Worm (Caenorhabditis elegans) whole organism, L1 larva: ENCODE results near the gene ZK470.14.

Experiments
- C04F5.9 ChIP-seq: sonication (generic microtip); optimal IDR thresholded peaks from 2 replicates; lab custom pipeline; 2016; ENCODE audit warnings: missing genetic modification characterization, missing compliant biosample characterization
- F16B12.6 ChIP-seq: fragments of 150-350 bp; optimal IDR thresholded peaks from 2 replicates; lab custom pipeline; 2014; ENCODE audit warnings: missing biosample characterization, missing genetic modification characterization
- aly-2 ChIP-seq: fragments of 150-350 bp; optimal IDR thresholded peaks from 2 replicates; lab custom pipeline; 2014; ENCODE audit warnings: missing biosample characterization, missing genetic modification characterization
- ama-1 ChIP-seq: fragments of 150-350 bp; optimal IDR thresholded peaks from 2 replicates; lab custom pipeline; 2014
- ceh-63 ChIP-seq: fragments of 200-800 bp; sonication (Bioruptor generic); optimal IDR thresholded peaks from 2 replicates; lab custom pipeline; 2018; ENCODE audit warnings: mild to moderate bottlenecking, missing genetic modification characterization, missing compliant biosample characterization
- ceh-82 ChIP-seq, 3 experiments: fragments of 150-350 bp in 1 of 3; sonication (generic microtip) in 2 of 3; optimal IDR thresholded peaks; 2 replicates each; lab custom pipeline; 2014 to 2017; ENCODE audit warnings: missing biosample characterization in 3 of 3, missing genetic modification characterization in 3 of 3
- ceh-90 ChIP-seq: sonication (generic microtip); optimal IDR thresholded peaks from 2 replicates; lab custom pipeline; 2016; ENCODE audit warnings: missing genetic modification characterization, missing compliant biosample characterization
- efl-3 ChIP-seq: fragments of 200-800 bp; sonication (Bioruptor generic); optimal IDR thresholded peaks from 2 replicates; lab custom pipeline; 2018; ENCODE audit warnings: mild to moderate bottlenecking, missing genetic modification characterization, missing compliant biosample characterization
- egl-27 ChIP-seq, 2 experiments: fragments of 150-350 bp in 1 of 2; sonication (generic microtip); optimal IDR thresholded peaks; 3 replicates each; lab custom pipeline; 2017 to 2018; ENCODE audit warnings: missing biosample characterization in 2 of 2, missing genetic modification characterization in 2 of 2, missing genetic modification reagents in 2 of 2
- fkh-10 ChIP-seq: sonication (generic microtip); optimal IDR thresholded peaks from 2 replicates; lab custom pipeline; 2017; ENCODE audit warnings: missing biosample characterization, missing genetic modification reagents, missing genetic modification characterization
- fkh-4 ChIP-seq: sonication (generic microtip); optimal IDR thresholded peaks from 2 replicates; lab custom pipeline; 2016; ENCODE audit warnings: missing compliant biosample characterization, missing genetic modification characterization, borderline replicate concordance
- fkh-8 ChIP-seq: sonication (generic microtip); optimal IDR thresholded peaks from 2 replicates; lab custom pipeline; 2016; ENCODE audit warnings: mild to moderate bottlenecking, missing genetic modification characterization, missing compliant biosample characterization
- hpl-2 ChIP-seq: fragments of 150-350 bp; optimal IDR thresholded peaks from 2 replicates; lab custom pipeline; 2014; ENCODE audit warnings: missing biosample characterization, missing genetic modification reagents, missing genetic modification characterization
- isw-1 ChIP-seq: fragments of 200-800 bp; sonication (Bioruptor generic); IDR thresholded peaks from 2 replicates; pipeline ENCODE4 v1.3.6; 2022; ENCODE audit warnings: missing genetic modification characterization, missing compliant biosample characterization
- jun-1 ChIP-seq: fragments of 150-350 bp; optimal IDR thresholded peaks from 2 replicates; lab custom pipeline; 2014; ENCODE audit warnings: missing biosample characterization, missing genetic modification reagents, missing genetic modification characterization
- lin-13 ChIP-seq: fragments of 150-350 bp; optimal IDR thresholded peaks from 2 replicates; lab custom pipeline; 2014; ENCODE audit warnings: missing biosample characterization, missing genetic modification reagents, missing genetic modification characterization
- lin-35 ChIP-seq, 2 experiments: fragments of 150-350 bp; optimal IDR thresholded peaks; 2 replicates each; lab custom pipeline; 2014; ENCODE audit warnings: missing biosample characterization in 2 of 2, missing genetic modification characterization in 2 of 2, missing genetic modification reagents in 2 of 2
- lin-39 ChIP-seq: fragments of 150-350 bp; optimal IDR thresholded peaks from 2 replicates; lab custom pipeline; 2014; ENCODE audit warnings: missing biosample characterization, missing genetic modification reagents, missing genetic modification characterization
- lir-3 ChIP-seq: sonication (generic microtip); optimal IDR thresholded peaks from 2 replicates; lab custom pipeline; 2016; ENCODE audit warnings: mild to moderate bottlenecking, missing genetic modification characterization, moderate library complexity, missing compliant biosample characterization; ENCODE audit not compliant: poor library complexity
- mef-2 ChIP-seq: fragments of 150-350 bp; optimal IDR thresholded peaks from 2 replicates; lab custom pipeline; 2014; ENCODE audit warnings: missing biosample characterization, missing genetic modification characterization
- mep-1 ChIP-seq: fragments of 150-350 bp; optimal IDR thresholded peaks from 2 replicates; lab custom pipeline; 2014; ENCODE audit warnings: missing biosample characterization, missing genetic modification characterization
- nhr-11 ChIP-seq: fragments of 150-350 bp; optimal IDR thresholded peaks from 2 replicates; lab custom pipeline; 2014; ENCODE audit warnings: missing biosample characterization, missing genetic modification characterization
- nhr-12 ChIP-seq: sonication (generic microtip); optimal IDR thresholded peaks from 2 replicates; lab custom pipeline; 2017; ENCODE audit warnings: missing biosample characterization, missing genetic modification characterization
- nhr-20 ChIP-seq: sonication (generic microtip); optimal IDR thresholded peaks from 2 replicates; lab custom pipeline; 2016; ENCODE audit warnings: mild to moderate bottlenecking, missing genetic modification characterization, missing compliant biosample characterization
- nhr-237 ChIP-seq: fragments of 150-350 bp; optimal IDR thresholded peaks from 2 replicates; lab custom pipeline; 2014; ENCODE audit warnings: missing biosample characterization, missing genetic modification characterization
- nhr-28 ChIP-seq: fragments of 150-350 bp; optimal IDR thresholded peaks from 2 replicates; lab custom pipeline; 2014; ENCODE audit warnings: missing biosample characterization, missing genetic modification characterization
- nhr-47 ChIP-seq: sonication (generic microtip); optimal IDR thresholded peaks from 2 replicates; lab custom pipeline; 2016; ENCODE audit warnings: mild to moderate bottlenecking, missing genetic modification characterization, moderate library complexity, missing compliant biosample characterization
- nhr-71 ChIP-seq: sonication (generic microtip); optimal IDR thresholded peaks from 2 replicates; lab custom pipeline; 2016; ENCODE audit warnings: mild to moderate bottlenecking, missing genetic modification characterization, moderate library complexity, missing compliant biosample characterization
- nhr-77 ChIP-seq: fragments of 150-350 bp; optimal IDR thresholded peaks from 2 replicates; lab custom pipeline; 2014; ENCODE audit warnings: missing biosample characterization, missing genetic modification characterization
- nhr-84 ChIP-seq: sonication (generic microtip); optimal IDR thresholded peaks from 2 replicates; lab custom pipeline; 2017; ENCODE audit warnings: missing biosample characterization, missing genetic modification characterization
- pag-3 ChIP-seq: sonication (generic microtip); optimal IDR thresholded peaks from 2 replicates; lab custom pipeline; 2017; ENCODE audit warnings: missing genetic modification characterization, mild to moderate bottlenecking, missing compliant biosample characterization, antibody characterized with exemption, borderline replicate concordance; ENCODE audit not compliant: insufficient read depth
- pqm-1 ChIP-seq: sonication (generic microtip); optimal IDR thresholded peaks from 3 replicates; lab custom pipeline; 2017; ENCODE audit warnings: missing biosample characterization, missing genetic modification characterization
- rnt-1 ChIP-seq: sonication (generic microtip); optimal IDR thresholded peaks from 2 replicates; lab custom pipeline; 2016; ENCODE audit warnings: mild to moderate bottlenecking, missing genetic modification characterization, moderate library complexity, missing compliant biosample characterization
- skn-1 ChIP-seq: fragments of 150-350 bp; optimal IDR thresholded peaks from 2 replicates; lab custom pipeline; 2014; ENCODE audit warnings: missing biosample characterization, missing genetic modification characterization
- snpc-4 ChIP-seq: fragments of 150-350 bp; optimal IDR thresholded peaks from 2 replicates; lab custom pipeline; 2014; ENCODE audit warnings: missing biosample characterization, missing genetic modification characterization
- snu-23 ChIP-seq: sonication (generic microtip); optimal IDR thresholded peaks from 2 replicates; lab custom pipeline; 2016; ENCODE audit warnings: missing genetic modification characterization, missing compliant biosample characterization
- sox-4 ChIP-seq: sonication (generic microtip); optimal IDR thresholded peaks from 2 replicates; lab custom pipeline; 2016; ENCODE audit warnings: missing genetic modification characterization, missing compliant biosample characterization
- sptf-1 ChIP-seq: fragments of 150-350 bp; optimal IDR thresholded peaks from 2 replicates; lab custom pipeline; 2014; ENCODE audit warnings: missing biosample characterization, missing genetic modification characterization
- sup-37 ChIP-seq: fragments of 200-800 bp; sonication (Bioruptor generic); optimal IDR thresholded peaks from 2 replicates; lab custom pipeline; 2018; ENCODE audit warnings: mild to moderate bottlenecking, missing genetic modification characterization, missing compliant biosample characterization
- tlp-1 ChIP-seq: fragments of 150-350 bp; optimal IDR thresholded peaks from 2 replicates; lab custom pipeline; 2014; ENCODE audit warnings: missing biosample characterization, missing genetic modification characterization
- unc-130 ChIP-seq: fragments of 150-350 bp; optimal IDR thresholded peaks from 2 replicates; lab custom pipeline; 2017; ENCODE audit warnings: missing biosample characterization, missing genetic modification characterization, inconsistent platforms
- unc-98 ChIP-seq: fragments of 200-800 bp; sonication (Bioruptor generic); IDR thresholded peaks from 2 replicates; pipeline ENCODE4 v1.3.6; 2022; ENCODE audit warnings: missing genetic modification characterization, missing compliant biosample characterization
- xbp-1 ChIP-seq: sonication (generic microtip); optimal IDR thresholded peaks from 2 replicates; lab custom pipeline; 2016; ENCODE audit warnings: missing genetic modification characterization, missing compliant biosample characterization
- zag-1 ChIP-seq: fragments of 150-350 bp; optimal IDR thresholded peaks from 2 replicates; lab custom pipeline; 2014; ENCODE audit warnings: missing biosample characterization, missing genetic modification characterization
- zip-4 ChIP-seq: fragments of 200-800 bp; sonication (Bioruptor generic); optimal IDR thresholded peaks from 2 replicates; lab custom pipeline; 2018; ENCODE audit warnings: mild to moderate bottlenecking, missing genetic modification characterization, moderate library complexity, missing compliant biosample characterization
- ztf-11 ChIP-seq, 2 experiments: sonication (generic microtip); optimal IDR thresholded peaks; 2 replicates each; lab custom pipeline; 2016 to 2017; ENCODE audit warnings: missing genetic modification characterization in 2 of 2, missing biosample characterization in 1 of 2, missing compliant biosample characterization in 1 of 2

ZK470.14 gene

DNA sequence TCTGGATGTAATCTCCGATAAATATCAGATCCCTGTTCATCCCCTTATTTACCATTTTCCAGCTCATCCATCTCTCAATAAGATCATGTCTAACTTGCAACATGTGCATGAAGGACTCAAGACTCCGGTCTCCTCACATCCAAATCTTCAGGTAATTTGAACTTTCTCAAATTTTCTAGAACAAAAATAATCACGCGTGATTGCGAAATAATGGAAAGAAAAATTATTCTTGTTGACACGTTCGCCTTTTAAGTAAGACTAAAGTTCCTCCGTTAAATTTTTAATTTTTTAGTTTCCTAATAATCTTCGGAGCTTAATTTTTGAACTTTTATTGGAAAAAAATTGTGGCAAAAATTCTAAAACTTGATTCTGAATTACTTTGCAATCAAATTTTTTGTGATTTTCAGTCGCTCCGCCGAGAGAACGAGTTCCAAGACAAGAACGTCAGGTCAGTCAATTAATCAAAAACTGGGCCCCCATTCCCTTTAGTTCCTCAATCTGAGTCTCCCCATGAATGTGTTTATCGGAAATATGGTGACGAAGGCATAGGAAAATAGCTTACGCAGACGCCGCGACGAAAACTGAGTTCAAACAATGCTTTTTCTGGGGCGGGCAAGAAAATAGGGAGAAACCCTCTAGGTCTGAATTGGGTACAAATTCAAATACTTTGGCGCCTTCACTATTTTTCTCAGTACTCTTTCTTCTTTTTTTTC is 29.6 kb upstream of the ZK470.14 start (continued):
- TF ChIP-seq pqm-1 (tag; lab: Kevin White, UChicago) (no peak), jun-1 (tag; lab: Kevin White, UChicago) (peak; percentile 9), nhr-71 (tag; lab: Kevin White, UChicago) (peak; percentile 64), nhr-12 (tag; lab: Kevin White, UChicago) (no peak), nhr-84 (tag; lab: Kevin White, UChicago) (no peak), ztf-11 (tag; optimal IDR thresholded peaks at IDR 0.05; lab: Kevin White, UChicago) (no peak), C04F5.9 (tag; lab: Kevin White, UChicago) (no peak), nhr-47 (tag; lab: Kevin White, UChicago) (peak; percentile 29), ceh-90 (tag; lab: Kevin White, UChicago) (no peak), lin-39 (tag; lab: Kevin White, UChicago) (no peak), ama-1 (lab: Kevin White, UChicago) (no peak), sox-4 (tag; lab: Kevin White, UChicago) (no peak), nhr-28 (no peak), fkh-4 (tag; lab: Kevin White, UChicago) (no peak), fkh-10 (GFP tag; lab: Kevin White, UChicago) (no peak), mep-1 (tag; lab: Kevin White, UChicago) (no peak), egl-27 (tag; optimal IDR thresholded peaks at IDR 0.05; lab: Kevin White, UChicago) (peak in 1 of 2 experiments; percentile 28), lin-35 (GFP tag; optimal IDR thresholded peaks at IDR 0.05; lab: Kevin White, UChicago) (no peak), ceh-63 (GFP tag; lab: Kevin White, UChicago) (no peak), sptf-1 (tag; lab: Kevin White, UChicago) (no peak), snu-23 (GFP tag; lab: Kevin White, UChicago) (peak; percentile 36), ceh-82 (tag; optimal IDR thresholded peaks at IDR 0.05; lab: Kevin White, UChicago) (peak in 1 of 3 experiments; percentile 24), nhr-77 (tag; lab: Kevin White, UChicago) (peak; percentile 14), aly-2 (no peak), unc-130 (tag; lab: Kevin White, UChicago) (no peak), zag-1 (tag; lab: Kevin White, UChicago) (no peak), efl-3 (GFP tag; lab: Kevin White, UChicago) (no peak), rnt-1 (tag; lab: Kevin White, UChicago) (peak; percentile 19), tlp-1 (tag; lab: Kevin White, UChicago) (no peak), sup-37 (GFP tag; lab: Kevin White, UChicago) (no peak), zip-4 (GFP tag; lab: Kevin White, UChicago) (peak; percentile 8), hpl-2 (no peak), xbp-1 (tag; lab: Kevin White, UChicago) (peak; percentile 9), skn-1 (tag; lab: Kevin White, UChicago) (peak; percentile 47), lin-13 (no peak), nhr-20 (tag; lab: Kevin White, UChicago) (peak; percentile 47), nhr-237 (no peak), mef-2 (tag; lab: Kevin White, UChicago) (no peak), nhr-11 (tag; lab: Kevin White, UChicago) (peak; percentile 10), snpc-4 (tag; lab: Kevin White, UChicago) (no peak), unc-98 (GFP tag; lab: Robert Waterston, UW) (no peak), lir-3 (no peak), isw-1 (GFP tag; lab: Robert Waterston, UW) (no peak), pag-3 (tag; lab: Kevin White, UChicago) (no peak), fkh-8 (tag; lab: Kevin White, UChicago) (peak; percentile 66), F16B12.6 (tag; lab: Kevin White, UChicago) (no peak)
